Worm (Caenorhabditis elegans) whole organism, dauer: ENCODE results near the gene glc-4.

Experiments
- unc-62 ChIP-seq: sonication (generic microtip); optimal IDR thresholded peaks from 2 replicates; lab custom pipeline; 2017; ENCODE audit warnings: missing biosample characterization, missing genetic modification reagents, missing genetic modification characterization

Gene glc-4

DNA sequence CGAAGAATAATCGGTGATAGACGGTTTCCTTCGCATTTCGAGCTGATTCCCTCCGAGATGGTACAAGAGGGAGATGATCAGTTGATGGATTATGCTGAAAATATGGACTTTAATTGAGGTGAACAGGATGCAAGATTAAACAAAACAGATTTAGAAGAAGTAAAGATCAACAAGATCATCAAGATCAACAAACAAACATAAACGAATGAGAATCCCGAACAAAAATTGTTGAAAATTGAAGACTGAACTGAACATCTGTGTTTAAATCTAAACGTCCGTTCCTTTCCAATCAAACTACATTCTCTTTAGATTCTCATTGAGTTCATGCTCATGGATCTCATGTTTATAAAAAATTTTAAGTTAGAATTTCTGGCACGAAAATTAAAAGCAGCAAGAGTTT, at the start of gene glc-4:
TSS of gene glc-4 (minus strand) at position 101 of the 400 bp plus-strand sequence.
- TF ChIP-seq unc-62 (GFP tag; lab: Kevin White, UChicago) = no peak

- no peak for TF ChIP-seq unc-62 (GFP tag; lab: Kevin White, UChicago)
Measured at ce11 chrII:7224074-7224473, 49.3 kb upstream of the glc-4 start.

DNA sequence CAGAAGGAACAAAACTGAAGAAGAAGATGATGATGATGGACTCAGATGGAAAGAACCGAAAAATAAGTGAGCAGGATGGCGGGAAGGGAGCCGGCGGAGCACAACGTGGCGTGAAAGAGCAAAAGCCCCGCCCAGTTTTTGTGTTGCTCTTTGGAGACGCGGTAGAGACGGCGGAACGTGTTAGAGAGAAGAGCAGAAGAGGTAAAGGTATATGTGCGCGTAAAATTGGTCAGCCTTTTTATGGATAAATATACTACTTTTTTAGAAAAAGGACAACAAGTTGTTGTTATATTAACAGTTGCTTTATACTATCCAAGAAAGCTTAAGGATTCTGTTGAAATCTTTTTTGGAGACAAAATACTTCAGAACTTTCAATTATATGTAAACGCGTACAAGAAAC, 42.3 kb upstream of the glc-4 start, which contains the start of gene E04F6.10:
TSS of gene E04F6.10 (minus strand) at position 101 of the 400 bp plus-strand sequence.
- no peak for TF ChIP-seq unc-62 (GFP tag; lab: Kevin White, UChicago)

- TF ChIP-seq unc-62 (GFP tag; lab: Kevin White, UChicago) = no peak
Measured at ce11 chrII:7212059-7212458, 37.3 kb upstream of the glc-4 start, which contains the start of gene E04F6.9. E04F6.9 (minus strand) TSS chrII:7212159.

DNA sequence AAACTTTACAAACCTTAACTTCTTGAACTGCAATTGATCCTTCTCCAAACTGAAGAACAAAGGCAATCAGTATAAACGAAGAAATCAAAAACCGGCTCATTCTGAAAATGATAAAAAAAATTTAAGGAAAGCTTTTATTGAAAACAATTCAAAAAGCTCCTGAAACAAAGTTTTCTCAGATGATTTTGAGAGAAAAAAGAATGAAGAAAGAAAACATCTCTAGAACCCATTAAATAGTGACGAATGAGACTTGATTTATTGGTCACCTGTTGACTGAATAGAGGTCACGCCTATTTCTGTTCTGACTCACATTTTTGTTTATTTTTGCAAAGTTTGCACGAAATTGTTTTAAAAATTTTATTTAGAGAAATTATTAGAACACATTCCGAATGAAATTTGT, 36.5 kb upstream of the glc-4 start, which contains the start of gene E04F6.8:
TSS of gene E04F6.8 (minus strand) at position 101 of the 400 bp plus-strand sequence.
- TF ChIP-seq unc-62 (GFP tag; lab: Kevin White, UChicago) = no peak

- TF ChIP-seq unc-62 (GFP tag; lab: Kevin White, UChicago) = no peak
Measured at ce11 chrII:7210187-7210586, 35.4 kb upstream of the glc-4 start, which contains the start of gene E04F6.15. E04F6.15 (minus strand) TSS chrII:7210287.

ce11 chrII:7208184-7208583, 33.4 kb upstream of the glc-4 start, which contains the start of gene dhs-7:
dhs-7 (minus strand) TSS chrII:7208460.
- TF ChIP-seq unc-62 (GFP tag; lab: Kevin White, UChicago) = no peak

DNA sequence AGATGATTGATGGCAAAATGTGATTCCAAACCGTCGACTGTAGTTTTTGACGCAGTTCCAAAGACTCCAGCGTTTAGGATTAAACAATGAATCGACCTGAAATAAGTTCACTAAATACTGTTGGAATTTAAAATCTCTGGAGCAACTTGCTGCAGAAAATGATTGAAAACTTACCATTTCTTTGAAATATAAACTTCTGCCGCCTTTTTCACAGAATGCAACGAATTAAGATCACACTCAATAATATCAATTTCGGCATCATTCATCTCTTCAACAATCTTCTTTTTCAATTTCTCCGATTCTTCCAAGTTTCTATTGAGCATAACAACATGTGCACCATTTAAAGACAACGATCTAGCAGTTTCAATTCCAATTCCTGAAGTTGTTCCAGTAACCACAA, 32.9 kb upstream of the glc-4 start:
- no peak for TF ChIP-seq unc-62 (GFP tag; lab: Kevin White, UChicago)

ce11 chrII:7205388-7205787, 30.6 kb upstream of the glc-4 start, which contains the start of gene srd-59:
srd-59 (plus strand) TSS chrII:7205688.
- TF ChIP-seq unc-62 (GFP tag; lab: Kevin White, UChicago) = no peak

- TF ChIP-seq unc-62 (GFP tag; lab: Kevin White, UChicago) = no peak
Measured at ce11 chrII:7204951-7205350, 30.2 kb upstream of the glc-4 start, which contains the start of gene srd-58. srd-58 (minus strand) TSS chrII:7205051.

- TF ChIP-seq unc-62 (GFP tag; lab: Kevin White, UChicago) = no peak
Measured at ce11 chrII:7203110-7203509, 28.4 kb upstream of the glc-4 start, which contains the start of gene srd-56. srd-56 (minus strand) TSS chrII:7203210.

ce11 chrII:7200051-7200599, 25.4 kb upstream of the glc-4 start, which contains the start of gene pcrg-1:
pcrg-1 (plus strand) TSS chrII:7200549.
- no peak for TF ChIP-seq unc-62 (GFP tag; lab: Kevin White, UChicago)

DNA sequence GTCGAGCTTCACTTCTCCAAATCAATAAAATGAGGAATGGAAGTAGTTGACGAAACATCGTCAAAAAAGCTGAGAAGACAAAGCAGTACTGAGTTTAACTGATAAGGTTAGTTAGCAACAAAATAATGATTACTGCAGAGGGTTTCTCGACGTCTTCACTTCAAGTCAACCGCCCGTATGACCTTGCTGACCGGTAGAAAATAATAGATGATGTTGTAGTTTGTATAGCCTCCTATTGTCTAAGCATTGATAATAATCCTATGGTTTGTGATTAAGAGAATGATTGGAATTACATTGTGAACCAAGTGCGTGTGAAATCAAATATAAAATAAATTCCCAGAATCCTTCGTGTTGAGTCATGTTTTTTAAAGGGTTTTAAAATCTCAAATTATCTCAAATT, 24.6 kb upstream of the glc-4 start, which contains the start of gene E04F6.6:
TSS of gene E04F6.6 (minus strand) at position 258 of the 400 bp plus-strand sequence.
- no peak for TF ChIP-seq unc-62 (GFP tag; lab: Kevin White, UChicago)

ce11 chrII:7197434-7197833, 22.7 kb upstream of the glc-4 start:
- TF ChIP-seq unc-62 (GFP tag; lab: Kevin White, UChicago) = no peak

DNA sequence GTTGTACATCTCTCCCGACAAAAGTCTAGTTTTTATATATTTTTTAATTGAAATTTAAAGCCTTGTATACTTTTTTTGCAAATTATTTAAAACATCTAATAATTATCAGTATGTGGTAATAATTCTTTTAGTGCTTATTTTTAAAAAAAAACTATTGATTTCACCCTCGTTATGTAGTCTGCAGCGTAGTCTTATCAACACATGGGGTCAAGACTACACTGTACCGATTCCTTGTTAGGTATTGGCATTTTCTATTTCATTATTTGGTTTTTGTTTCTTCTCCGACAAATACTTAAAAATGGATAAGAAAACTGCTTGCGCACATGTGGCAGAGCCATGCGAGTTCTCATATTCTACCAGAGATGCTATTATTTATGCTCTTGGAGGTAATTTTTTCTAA, 21.3 kb upstream of the glc-4 start, which contains the start of gene maoc-1:
TSS of gene maoc-1 (plus strand) at position 237 of the 400 bp plus-strand sequence.
- TF ChIP-seq unc-62 (GFP tag; lab: Kevin White, UChicago) = no peak

DNA sequence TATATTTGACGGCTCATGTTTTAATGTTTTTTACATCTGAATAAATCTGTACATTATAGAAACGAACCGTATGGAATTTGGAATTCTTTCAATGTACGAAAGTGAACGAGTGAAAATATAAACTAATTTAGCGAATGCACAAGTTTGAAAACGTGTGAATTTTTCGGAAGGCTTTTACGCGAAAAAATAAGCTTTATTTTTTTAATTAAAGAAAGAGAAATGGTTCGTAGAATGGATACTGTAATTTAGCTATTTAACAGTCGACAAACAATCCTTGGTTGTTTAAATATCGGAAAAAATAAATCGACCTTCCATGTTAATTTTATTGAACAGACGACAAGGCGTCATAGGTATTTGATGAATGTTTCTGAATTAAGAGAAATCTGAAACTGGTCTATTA, 20.8 kb upstream of the glc-4 start, which contains the start of gene acdh-12:
TSS of gene acdh-12 (minus strand) at position 101 of the 400 bp plus-strand sequence.
- TF ChIP-seq unc-62 (GFP tag; lab: Kevin White, UChicago) = no peak

- TF ChIP-seq unc-62 (GFP tag; lab: Kevin White, UChicago) = no peak
Measured at ce11 chrII:7189120-7189519, 14.4 kb upstream of the glc-4 start, which contains the start of gene E04F6.4. E04F6.4 (plus strand) TSS chrII:7189420.
